1 fruit fly cellular context compared by ENCODE assay signal in genomic region chr3R:30198793-30199192, dm6.
TF ChIP-seq lines count a peak whose summit lies in the region.

No protein-coding gene starts in this region.

TF ChIP-seq in whole organism, embryonic, 481 proteins besides CTCF, POLR2A, EP300 and RAD21 (continued from another document):
- TF ChIP-seq NfI (GFP tag; optimal IDR thresholded peaks at IDR 0.05; lab: Kevin White, UChicago) (no peak), CG17385 (GFP tag; optimal IDR thresholded peaks at IDR 0.05; lab: Kevin White, UChicago) (no peak), twi (tag; optimal IDR thresholded peaks at IDR 0.05; lab: Kevin White, UChicago) (no peak), sqz (GFP tag; optimal IDR thresholded peaks at IDR 0.05; lab: Kevin White, UChicago) (no peak), CG18764 (GFP tag; optimal IDR thresholded peaks at IDR 0.05; lab: Kevin White, UChicago) (no peak), CG42726 (GFP tag; IDR thresholded peaks at IDR 0.05; lab: Robert Waterston, UW; ENCODE audit: partially characterized antibody) (no peak), Opbp (GFP tag; IDR thresholded peaks at IDR 0.05; lab: Robert Waterston, UW; ENCODE audit: partially characterized antibody) (no peak), HLH4C (GFP tag; IDR thresholded peaks at IDR 0.05; lab: Robert Waterston, UW; ENCODE audit: partially characterized antibody) (no peak), CG3065 (GFP tag; optimal IDR thresholded peaks at IDR 0.05; lab: Kevin White, UChicago) (no peak), Camta (GFP tag; optimal IDR thresholded peaks at IDR 0.05; lab: Kevin White, UChicago) (no peak), luna (GFP tag; optimal IDR thresholded peaks at IDR 0.05; lab: Kevin White, UChicago) (no peak), eve (GFP tag; optimal IDR thresholded peaks at IDR 0.05; lab: Kevin White, UChicago) (no peak), crp (GFP tag; optimal IDR thresholded peaks at IDR 0.05; lab: Kevin White, UChicago) (no peak), MBD-R2 (GFP tag; IDR thresholded peaks at IDR 0.05; lab: Robert Waterston, UW) (peak; percentile 14; the same call in 1 of the 2 replicates), CG12071 (GFP tag; optimal IDR thresholded peaks at IDR 0.05; lab: Kevin White, UChicago) (peak; percentile 43), CG5245 (GFP tag; optimal IDR thresholded peaks at IDR 0.05; lab: Kevin White, UChicago) (no peak), sug (tag; optimal IDR thresholded peaks at IDR 0.05; lab: Kevin White, UChicago) (no peak), Dref (GFP tag; IDR thresholded peaks at IDR 0.05; lab: Robert Waterston, UW) (no peak), CG33557 (GFP tag; optimal IDR thresholded peaks at IDR 0.05; lab: Kevin White, UChicago) (no peak), CG12104 (GFP tag; optimal IDR thresholded peaks at IDR 0.05; lab: Kevin White, UChicago) (no peak), CG11504 (tag; optimal IDR thresholded peaks at IDR 0.05; lab: Kevin White, UChicago) (no peak), CG17361 (GFP tag; IDR thresholded peaks at IDR 0.05; lab: Robert Waterston, UW) (no peak)
